Fruit fly (Drosophila melanogaster): ENCODE measurements around the gene kmg.
A peak's percentile ranks its signal among the peaks of the same experiment; 100 is the strongest.

Gene kmg

dm6 chr2L:13160227-13160626, at the start of gene kmg:
Gene kmg, plus strand, starts transcription at chr2L:13160527.
- TF ChIP-seq Hr39 (optimal IDR thresholded peaks at IDR 0.05) (no peak), CG15514 (GFP tag; optimal IDR thresholded peaks at IDR 0.05) (peak; percentile 46)

DNA sequence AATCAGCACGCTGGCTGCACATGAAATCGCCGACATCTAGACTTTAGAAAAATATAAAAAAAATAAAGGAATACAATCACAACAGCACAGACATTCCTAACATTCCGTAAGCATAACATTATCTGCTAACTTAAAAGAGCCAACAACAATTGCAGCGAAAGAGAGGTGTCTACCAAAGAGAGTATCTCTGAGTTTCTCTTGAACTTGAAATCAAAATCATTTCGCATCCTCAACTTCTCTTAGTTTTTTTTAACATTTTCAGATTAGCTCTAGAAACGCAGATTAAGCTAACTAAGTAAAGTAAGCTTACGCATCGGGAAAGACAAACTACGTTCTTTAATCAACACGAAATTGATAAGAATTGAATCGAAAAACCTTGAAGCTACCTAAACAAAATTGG, 46.7 kb upstream of the kmg start:
- TF ChIP-seq CG3163 (GFP tag; optimal IDR thresholded peaks at IDR 0.05) (peak; percentile 84), CG1603 (tag; optimal IDR thresholded peaks at IDR 0.05) (no peak), dm (GFP tag; optimal IDR thresholded peaks at IDR 0.05) (no peak), dysf (GFP tag; IDR thresholded peaks at IDR 0.05) (no peak), CG2202 (tag; optimal IDR thresholded peaks at IDR 0.05) (no peak), mirr (GFP tag; optimal IDR thresholded peaks at IDR 0.05) (no peak), Sin3A (optimal IDR thresholded peaks at IDR 0.05) (no peak), CG7372 (GFP tag; IDR thresholded peaks at IDR 0.05) (no peak), Trl (optimal IDR thresholded peaks at IDR 0.05) (peak; percentile 73 to 84), Trl (GFP tag; optimal IDR thresholded peaks at IDR 0.05) (no peak), Usf (GFP tag; optimal IDR thresholded peaks at IDR 0.05) (no peak), pita (GFP tag; optimal IDR thresholded peaks at IDR 0.05) (no peak), sug (tag; optimal IDR thresholded peaks at IDR 0.05) (peak; percentile 8), gfzf (GFP tag; optimal IDR thresholded peaks at IDR 0.05) (no peak), Deaf1 (tag; optimal IDR thresholded peaks at IDR 0.05) (peak; percentile 55), CG10267 (tag; optimal IDR thresholded peaks at IDR 0.05) (no peak)

dm6 chr2L:13116738-13117137, 43.6 kb upstream of the kmg start:
- 0 out of 2 replicates have a peak, but pooled peaks have one; percentile 17 for TF ChIP-seq CG10959 (GFP tag; IDR thresholded peaks at IDR 0.05)
- no peak for TF ChIP-seq CG10321 (GFP tag; IDR thresholded peaks at IDR 0.05)
- TF ChIP-seq Med (GFP tag): peak; percentile 52
- TF ChIP-seq CG7987 (GFP tag; optimal IDR thresholded peaks at IDR 0.05): no peak

DNA sequence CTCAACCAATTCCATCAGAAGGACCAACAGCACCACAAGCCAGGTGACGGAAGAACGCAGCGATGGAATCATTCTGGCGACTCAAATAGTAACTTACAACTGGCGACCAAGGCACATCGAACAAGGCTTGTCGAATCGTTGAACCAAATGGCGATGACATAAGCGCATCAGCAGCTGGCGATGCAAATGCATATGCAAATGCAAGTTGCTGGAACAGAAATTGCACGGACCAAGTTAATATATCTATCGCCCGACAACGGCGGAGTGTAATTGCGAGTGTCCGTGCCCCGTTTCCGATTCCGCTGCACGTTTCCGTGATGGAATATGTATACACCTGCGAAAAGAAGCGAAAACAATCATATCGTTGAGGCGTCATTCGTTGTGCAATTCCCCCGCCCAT, 41.3 kb upstream of the kmg start, which contains the start of the genes CG44198 and CG43050:
Gene CG44198 (minus strand): TSS at position 101 of the 400 bp plus-strand sequence.
Gene CG43050 (plus strand): TSS at position 261 of the 400 bp plus-strand sequence.
- TF ChIP-seq Ets65A (GFP tag) (peak; percentile 70), CG13894 (tag; optimal IDR thresholded peaks at IDR 0.05) (no peak), disco-r (GFP tag; optimal IDR thresholded peaks at IDR 0.05) (no peak), amos (GFP tag; IDR thresholded peaks at IDR 0.05; ENCODE audit: partially characterized antibody) (no peak), unc-4 (GFP tag; IDR thresholded peaks at IDR 0.05; ENCODE audit: partially characterized antibody) (no peak), CG2889 (GFP tag; IDR thresholded peaks at IDR 0.05) (0 out of 3 replicates have a peak, but pooled peaks have one; percentile 2), kni (GFP tag; optimal IDR thresholded peaks at IDR 0.05) (no peak), CG7786 (GFP tag; optimal IDR thresholded peaks at IDR 0.05) (no peak), CG6689 (GFP tag; IDR thresholded peaks at IDR 0.05) (no peak), Tbp (GFP tag; optimal IDR thresholded peaks at IDR 0.05) (no peak)

- TF ChIP-seq abd-A (tag; optimal IDR thresholded peaks at IDR 0.05): peak; percentile 1
- no peak for TF ChIP-seq hb (GFP tag; IDR thresholded peaks at IDR 0.05; ENCODE audit: partially characterized antibody)
- peak; percentile 56; the same call in 1 of the 4 replicates for TF ChIP-seq chinmo (GFP tag; IDR thresholded peaks at IDR 0.05; ENCODE audit: partially characterized antibody)
- TF ChIP-seq CG32532 (GFP tag; IDR thresholded peaks at IDR 0.05): no peak
- no peak for TF ChIP-seq ftz-f1 (GFP tag; optimal IDR thresholded peaks at IDR 0.05)
- no peak for TF ChIP-seq z (GFP tag; IDR thresholded peaks at IDR 0.05)
- no peak for TF ChIP-seq tin (GFP tag; optimal IDR thresholded peaks at IDR 0.05)
- no peak for TF ChIP-seq ham (GFP tag; IDR thresholded peaks at IDR 0.05)
- TF ChIP-seq nom (GFP tag; optimal IDR thresholded peaks at IDR 0.05): peak; percentile 77
- peak; percentile 81 for TF ChIP-seq Blimp-1 (GFP tag; optimal IDR thresholded peaks at IDR 0.05)
Observed at dm6 chr2L:13122526-13122925, 37.8 kb upstream of the kmg start.

Measured in whole organism, embryonic.